Fruit fly (Drosophila melanogaster): Measurements from ENCODE around the gene CG14570.
A peak's percentile ranks its signal among the peaks of the same experiment; 100 is the strongest.

- TF ChIP-seq tj (GFP tag; optimal IDR thresholded peaks at IDR 0.05) (no peak), bab1 (GFP tag; optimal IDR thresholded peaks at IDR 0.05) (peak; percentile 79), Mnt (GFP tag; optimal IDR thresholded peaks at IDR 0.05) (peak; percentile 6), pad (GFP tag; optimal IDR thresholded peaks at IDR 0.05) (peak; percentile 28), CG14711 (tag; optimal IDR thresholded peaks at IDR 0.05) (peak; percentile 53), kay (GFP tag; ENCODE audit: borderline replicate concordance) (peak; percentile 62), ovo (GFP tag; optimal IDR thresholded peaks at IDR 0.05) (no peak), CG7101 (tag; optimal IDR thresholded peaks at IDR 0.05) (peak; percentile 52)
Measured at dm6 chr3L:21679687-21680086, 50.6 kb downstream of the CG14570 start, which contains the start of the genes Als2 and CG11248.
